Fruit fly (Drosophila melanogaster) whole organism, pupa: ENCODE measurements around the gene Cpr92F.

Experiments
- CG10348 ChIP-seq: fragments of 200-800 bp; sonication (Bioruptor generic); IDR thresholded peaks from 2 replicates; pipeline ENCODE4 v1.3.6; 2022; ENCODE audit warnings: missing biosample characterization, missing genetic modification characterization
- CG12605 ChIP-seq: fragments of 200-800 bp; sonication (Bioruptor generic); IDR thresholded peaks from 2 replicates; pipeline ENCODE4 v1.3.6; 2022; ENCODE audit warnings: missing biosample characterization, missing genetic modification characterization
- CG13204 ChIP-seq: fragments of 200-800 bp; sonication (Bioruptor generic); optimal IDR thresholded peaks from 2 replicates; lab custom pipeline; 2018; ENCODE audit warnings: missing biosample characterization, mild to moderate bottlenecking, missing genetic modification characterization, moderate library complexity
- CG14655 ChIP-seq: fragments of 200-800 bp; sonication (Bioruptor generic); optimal IDR thresholded peaks from 3 replicates; lab custom pipeline; 2017; ENCODE audit warnings: mild to moderate bottlenecking, missing biosample characterization, missing genetic modification reagents, missing genetic modification characterization
- CG15710 ChIP-seq: fragments of 200-800 bp; sonication (Bioruptor generic); optimal IDR thresholded peaks from 2 replicates; lab custom pipeline; 2018; ENCODE audit warnings: missing biosample characterization, mild to moderate bottlenecking, missing genetic modification characterization, moderate library complexity
- CG17806 ChIP-seq: fragments of 200-800 bp; sonication (Bioruptor generic); optimal IDR thresholded peaks from 2 replicates; lab custom pipeline; 2018; ENCODE audit warnings: missing biosample characterization, mild to moderate bottlenecking, missing genetic modification characterization, moderate library complexity
- CG32121 ChIP-seq: fragments of 200-800 bp; sonication (Bioruptor generic); IDR thresholded peaks from 2 replicates; pipeline ENCODE4 v1.3.6; 2022; ENCODE audit warnings: missing biosample characterization, missing genetic modification characterization
- CG34367 ChIP-seq: fragments of 200-800 bp; sonication (Bioruptor generic); optimal IDR thresholded peaks from 2 replicates; lab custom pipeline; 2018; ENCODE audit warnings: missing biosample characterization, mild to moderate bottlenecking, missing genetic modification characterization
- CG4496 ChIP-seq: fragments of 200-800 bp; sonication (Bioruptor generic); IDR thresholded peaks from 3 replicates; pipeline ENCODE4 v1.3.6; 2022; ENCODE audit warnings: missing biosample characterization, missing genetic modification characterization
- CG8159 ChIP-seq: fragments of 200-800 bp; sonication (Bioruptor generic); optimal IDR thresholded peaks from 3 replicates; lab custom pipeline; 2018; ENCODE audit warnings: missing biosample characterization, mild to moderate bottlenecking, missing genetic modification characterization, moderate library complexity
- CG8301 ChIP-seq: fragments of 200-800 bp; sonication (Bioruptor generic); optimal IDR thresholded peaks from 2 replicates; lab custom pipeline; 2018; ENCODE audit warnings: missing biosample characterization, mild to moderate bottlenecking, missing genetic modification characterization
- CG9948 ChIP-seq: fragments of 200-800 bp; sonication (Bioruptor generic); optimal IDR thresholded peaks from 2 replicates; lab custom pipeline; 2018; ENCODE audit warnings: missing biosample characterization, mild to moderate bottlenecking, missing genetic modification characterization, moderate library complexity
- D1 ChIP-seq: fragments of 200-800 bp; sonication (Bioruptor generic); optimal IDR thresholded peaks from 2 replicates; lab custom pipeline; 2018; ENCODE audit warnings: missing biosample characterization, mild to moderate bottlenecking, missing genetic modification characterization, moderate library complexity
- EcR ChIP-seq: fragments of 200-800 bp; sonication (Bioruptor generic); optimal IDR thresholded peaks from 3 replicates; lab custom pipeline; 2019; ENCODE audit warnings: missing biosample characterization, missing genetic modification characterization, mild to moderate bottlenecking, moderate library complexity, missing genetic modification reagents
- Ets98B ChIP-seq: fragments of 200-800 bp; sonication (Bioruptor generic); IDR thresholded peaks from 2 replicates; pipeline ENCODE4 v1.3.6; 2022; ENCODE audit warnings: missing biosample characterization, missing genetic modification characterization
- Pif1A ChIP-seq: fragments of 200-800 bp; sonication (Bioruptor generic); optimal IDR thresholded peaks from 3 replicates; lab custom pipeline; 2016; ENCODE audit warnings: missing biosample characterization, missing genetic modification characterization
- Pif1B ChIP-seq: fragments of 200-800 bp; sonication (Bioruptor generic); optimal IDR thresholded peaks from 3 replicates; lab custom pipeline; 2016; ENCODE audit warnings: missing biosample characterization, missing genetic modification characterization
- Snoo ChIP-seq: fragments of 200-800 bp; sonication (Bioruptor generic); optimal IDR thresholded peaks from 3 replicates; lab custom pipeline; 2017; ENCODE audit warnings: missing biosample characterization, mild to moderate bottlenecking, missing genetic modification characterization, inconsistent platforms
- fd96Ca ChIP-seq: fragments of 200-800 bp; sonication (Bioruptor generic); IDR thresholded peaks from 3 replicates; pipeline ENCODE4 v1.3.6; 2022; ENCODE audit warnings: missing biosample characterization, missing genetic modification characterization
- gl ChIP-seq: fragments of 200-800 bp; sonication (Bioruptor generic); optimal IDR thresholded peaks from 2 replicates; lab custom pipeline; 2018; ENCODE audit warnings: missing biosample characterization, mild to moderate bottlenecking, missing genetic modification characterization
- rn ChIP-seq: fragments of 200-800 bp; sonication (Bioruptor generic); IDR thresholded peaks from 2 replicates; pipeline ENCODE4 v1.3.6; 2022; ENCODE audit warnings: missing biosample characterization, missing genetic modification characterization

Cpr92F gene

dm6 chr3R:20669040-20669621, at the start of gene Cpr92F:
TSS of gene Cpr92F (plus strand) at chr3R:20669571.
- 0 out of 3 replicates have a peak, but pooled peaks have one; percentile 12 for TF ChIP-seq fd96Ca
- no peak for TF ChIP-seq CG13204
- TF ChIP-seq CG17806 (tag; lab: Kevin White, UChicago) = no peak
- TF ChIP-seq, all 21 proteins: peak for 1

- TF ChIP-seq gl (tag; lab: Kevin White, UChicago) (no peak), rn (no peak), CG32121 (GFP tag; lab: Robert Waterston, UW) (no peak), Ets98B (no peak), CG8301 (tag; lab: Kevin White, UChicago) (no peak), Pif1A (GFP tag; lab: Kevin White, UChicago) (no peak), CG4496 (GFP tag; lab: Robert Waterston, UW) (no peak), CG15710 (no peak)
These were observed 47.5 kb upstream of the Cpr92F start, which contains the start of gene H for dm6 chr3R:20621805-20622286. TSS of gene H (plus strand) at chr3R:20621938.

- TF ChIP-seq rn (no peak), CG9948 (tag; lab: Kevin White, UChicago) (peak; percentile 29)
These were observed 46.8 kb upstream of the Cpr92F start for dm6 chr3R:20622297-20623168.

dm6 chr3R:20626123-20626522, 43.2 kb upstream of the Cpr92F start:
- no peak for TF ChIP-seq CG9948 (tag; lab: Kevin White, UChicago)
- no peak for TF ChIP-seq CG14655
- TF ChIP-seq CG12605 (GFP tag; lab: Robert Waterston, UW) = no peak
- TF ChIP-seq CG32121 (GFP tag; lab: Robert Waterston, UW) = no peak
- TF ChIP-seq CG13204 = no peak
- no peak for TF ChIP-seq CG4496 (GFP tag; lab: Robert Waterston, UW)
- TF ChIP-seq CG8159 = no peak
- TF ChIP-seq CG15710 = no peak
- TF ChIP-seq D1 (tag; lab: Kevin White, UChicago) = no peak
- TF ChIP-seq fd96Ca = no peak
- no peak for TF ChIP-seq Pif1B (GFP tag; lab: Kevin White, UChicago)
- TF ChIP-seq rn = no peak
- TF ChIP-seq Snoo (tag; lab: Kevin White, UChicago) = no peak
- TF ChIP-seq gl (tag; lab: Kevin White, UChicago) = no peak
- no peak for TF ChIP-seq CG17806 (tag; lab: Kevin White, UChicago)
- TF ChIP-seq CG8301 (tag; lab: Kevin White, UChicago) = no peak
- TF ChIP-seq EcR = no peak
- no peak for TF ChIP-seq Ets98B
- TF ChIP-seq CG34367 (tag; lab: Kevin White, UChicago) = no peak

- TF ChIP-seq CG15710 (peak; percentile 60), CG8159 (no peak), CG32121 (GFP tag; lab: Robert Waterston, UW) (peak; percentile 71), CG9948 (tag; lab: Kevin White, UChicago) (peak; percentile 58), Snoo (tag; lab: Kevin White, UChicago) (peak; percentile 49), CG17806 (tag; lab: Kevin White, UChicago) (no peak), CG34367 (tag; lab: Kevin White, UChicago) (no peak), fd96Ca (peak; percentile 80), Ets98B (peak; percentile 71), Pif1B (GFP tag; lab: Kevin White, UChicago) (no peak), CG4496 (GFP tag; lab: Robert Waterston, UW) (peak; percentile 59; the same call in 2 of the 3 replicates), rn (peak; percentile 52; the same call in 1 of the 2 replicates)
These were observed 35.4 kb upstream of the Cpr92F start for dm6 chr3R:20633984-20634446.

- TF ChIP-seq CG10348 (GFP tag; lab: Robert Waterston, UW) = no peak
- no peak for TF ChIP-seq gl (tag; lab: Kevin White, UChicago)
- TF ChIP-seq CG34367 (tag; lab: Kevin White, UChicago) = peak; percentile 27
- TF ChIP-seq CG4496 (GFP tag; lab: Robert Waterston, UW) = 0 out of 3 replicates have a peak, but pooled peaks have one; percentile 37
These were observed 34.4 kb upstream of the Cpr92F start, which contains the start of the genes Pi3K92E and Lrrk for dm6 chr3R:20634674-20635594. TSS of gene Pi3K92E (minus strand) at chr3R:20634732. TSS of gene Lrrk (plus strand) at chr3R:20635480.
